Worm (Caenorhabditis elegans): ENCODE data around the gene F47G9.4.

DNA sequence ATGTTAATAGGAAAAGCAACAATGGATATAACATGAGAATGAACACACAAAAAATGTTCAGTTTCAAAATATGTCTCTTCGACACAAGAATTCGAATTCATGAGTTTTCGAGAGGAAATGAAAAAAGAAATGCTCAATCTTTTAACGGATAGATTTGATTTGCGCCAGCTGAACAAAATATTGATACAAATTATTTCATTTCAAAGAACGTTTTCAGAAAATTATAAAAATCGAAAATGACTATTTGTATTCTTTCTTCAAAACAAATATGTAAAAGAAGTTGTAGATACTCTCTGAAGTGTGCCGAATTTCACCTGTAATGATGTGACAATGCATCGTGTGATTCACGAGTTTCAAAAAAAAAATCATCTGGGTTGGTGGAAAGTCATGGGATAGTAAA, 21.1 kb downstream of the F47G9.4 start, which contains the start of gene srh-47:
- TF ChIP-seq ceh-82 (tag; optimal IDR thresholded peaks at IDR 0.05) (no peak), madf-5 (GFP tag; IDR thresholded peaks at IDR 0.05) (no peak), nhr-10 (tag; optimal IDR thresholded peaks at IDR 0.05) (no peak), nhr-11 (tag; optimal IDR thresholded peaks at IDR 0.05) (no peak), aly-2 (tag; optimal IDR thresholded peaks at IDR 0.05) (no peak)

Data from whole organism, L4 larva.